Worm (Caenorhabditis elegans) whole organism, L2 larva: ENCODE results near the gene K03A11.5.
"Not testable (repeated sequence)": the region's sequence is repeated elsewhere in the genome, so short reads cannot be mapped to it uniquely, and the experiment has no call there.

Experiments
- C34F6.9 ChIP-seq: fragments of 150-350 bp; optimal IDR thresholded peaks from 2 replicates; lab custom pipeline; 2014; ENCODE audit warnings: missing biosample characterization, missing genetic modification characterization
- F13H6.1 ChIP-seq: sonication (generic microtip); optimal IDR thresholded peaks from 2 replicates; lab custom pipeline; 2016; ENCODE audit warnings: missing genetic modification characterization, missing compliant biosample characterization
- R02D3.7 ChIP-seq: fragments of 150-350 bp; optimal IDR thresholded peaks from 2 replicates; lab custom pipeline; 2014; ENCODE audit warnings: missing biosample characterization, missing genetic modification characterization
- Y55F3AM.14 ChIP-seq: fragments of 200-800 bp; sonication (Bioruptor generic); optimal IDR thresholded peaks from 2 replicates; lab custom pipeline; 2018; ENCODE audit warnings: mild to moderate bottlenecking, missing genetic modification characterization, missing compliant biosample characterization
- ZK546.5 ChIP-seq: sonication (generic microtip); optimal IDR thresholded peaks from 2 replicates; lab custom pipeline; 2017; ENCODE audit warnings: missing biosample characterization, missing genetic modification characterization
- alr-1 ChIP-seq: fragments of 150-350 bp; optimal IDR thresholded peaks from 2 replicates; lab custom pipeline; 2014; ENCODE audit warnings: missing biosample characterization, missing genetic modification characterization
- aly-2 ChIP-seq: fragments of 150-350 bp; optimal IDR thresholded peaks from 2 replicates; lab custom pipeline; 2014; ENCODE audit warnings: missing biosample characterization, missing genetic modification characterization
- blmp-1 ChIP-seq: sonication (generic microtip); optimal IDR thresholded peaks from 2 replicates; lab custom pipeline; 2017; ENCODE audit warnings: missing genetic modification characterization, mild to moderate bottlenecking, missing compliant biosample characterization, antibody characterized with exemption, moderate library complexity; ENCODE audit not compliant: insufficient read depth
- ceh-16 ChIP-seq: fragments of 150-350 bp; optimal IDR thresholded peaks from 2 replicates; lab custom pipeline; 2014; ENCODE audit warnings: missing biosample characterization, missing genetic modification characterization
- ceh-82 ChIP-seq: fragments of 150-350 bp; optimal IDR thresholded peaks from 2 replicates; lab custom pipeline; 2014; ENCODE audit warnings: missing biosample characterization, missing genetic modification characterization
- crh-2 ChIP-seq: sonication (generic microtip); optimal IDR thresholded peaks from 2 replicates; lab custom pipeline; 2017; ENCODE audit warnings: missing biosample characterization, missing genetic modification characterization
- dmd-4 ChIP-seq: sonication (generic microtip); optimal IDR thresholded peaks from 2 replicates; lab custom pipeline; 2017; ENCODE audit warnings: missing biosample characterization, missing genetic modification characterization
- egl-27 ChIP-seq: sonication (generic microtip); optimal IDR thresholded peaks from 3 replicates; lab custom pipeline; 2017; ENCODE audit warnings: missing biosample characterization, missing genetic modification reagents, missing genetic modification characterization
- elt-1 ChIP-seq: fragments of 150-350 bp; optimal IDR thresholded peaks from 2 replicates; lab custom pipeline; 2014; ENCODE audit warnings: missing biosample characterization, missing genetic modification characterization
- fos-1 ChIP-seq: fragments of 150-350 bp; optimal IDR thresholded peaks from 2 replicates; lab custom pipeline; 2014; ENCODE audit warnings: missing biosample characterization, missing genetic modification characterization
- gmeb-1 ChIP-seq: fragments of 150-350 bp; optimal IDR thresholded peaks from 2 replicates; lab custom pipeline; 2014; ENCODE audit warnings: missing biosample characterization, missing genetic modification characterization
- lin-11 ChIP-seq: fragments of 150-350 bp; sonication (generic microtip); optimal IDR thresholded peaks from 2 replicates; lab custom pipeline; 2014; ENCODE audit warnings: missing biosample characterization, missing genetic modification characterization, inconsistent platforms, mixed read lengths
- lin-13 ChIP-seq: fragments of 150-350 bp; optimal IDR thresholded peaks from 2 replicates; lab custom pipeline; 2014; ENCODE audit warnings: missing biosample characterization, missing genetic modification reagents, missing genetic modification characterization
- lin-39 ChIP-seq: fragments of 150-350 bp; optimal IDR thresholded peaks from 2 replicates; lab custom pipeline; 2014; ENCODE audit warnings: missing biosample characterization, missing genetic modification reagents, missing genetic modification characterization
- lsy-2 ChIP-seq, 2 experiments: fragments of 150-350 bp in 1 of 2; sonication (generic microtip) in 1 of 2; optimal IDR thresholded peaks; 2 replicates each; lab custom pipeline; 2014 to 2017; ENCODE audit warnings: missing biosample characterization in 2 of 2, missing genetic modification characterization in 2 of 2
- mab-5 ChIP-seq: fragments of 150-350 bp; optimal IDR thresholded peaks from 2 replicates; lab custom pipeline; 2014; ENCODE audit warnings: missing biosample characterization, missing genetic modification characterization
- mbf-1 ChIP-seq: sonication (generic microtip); optimal IDR thresholded peaks from 2 replicates; lab custom pipeline; 2017; ENCODE audit warnings: missing biosample characterization, missing genetic modification characterization
- mdl-1 ChIP-seq, 2 experiments: fragments of 150-350 bp in 1 of 2; sonication (generic microtip) in 1 of 2; optimal IDR thresholded peaks; 2 replicates each; lab custom pipeline; 2017; ENCODE audit warnings: missing biosample characterization in 2 of 2, missing genetic modification characterization in 2 of 2
- nhr-10 ChIP-seq: sonication (generic microtip); optimal IDR thresholded peaks from 2 replicates; lab custom pipeline; 2017; ENCODE audit warnings: missing biosample characterization, missing genetic modification characterization
- nhr-11 ChIP-seq: fragments of 150-350 bp; optimal IDR thresholded peaks from 2 replicates; lab custom pipeline; 2014; ENCODE audit warnings: missing biosample characterization, missing genetic modification characterization
- nhr-129 ChIP-seq: fragments of 150-350 bp; optimal IDR thresholded peaks from 2 replicates; lab custom pipeline; 2014; ENCODE audit warnings: missing biosample characterization, missing genetic modification characterization
- nhr-21 ChIP-seq: fragments of 150-350 bp; optimal IDR thresholded peaks from 2 replicates; lab custom pipeline; 2014; ENCODE audit warnings: missing biosample characterization, missing genetic modification characterization
- nhr-23 ChIP-seq: fragments of 150-350 bp; optimal IDR thresholded peaks from 2 replicates; lab custom pipeline; 2014; ENCODE audit warnings: missing biosample characterization, missing genetic modification reagents, missing genetic modification characterization
- nhr-237 ChIP-seq: fragments of 150-350 bp; optimal IDR thresholded peaks from 2 replicates; lab custom pipeline; 2014; ENCODE audit warnings: missing biosample characterization, missing genetic modification characterization
- nhr-6 ChIP-seq: fragments of 150-350 bp; optimal IDR thresholded peaks from 2 replicates; lab custom pipeline; 2014; ENCODE audit warnings: missing biosample characterization, missing genetic modification characterization
- nhr-77 ChIP-seq: fragments of 150-350 bp; optimal IDR thresholded peaks from 2 replicates; lab custom pipeline; 2014; ENCODE audit warnings: missing biosample characterization, missing genetic modification characterization
- sem-4 ChIP-seq: fragments of 150-350 bp; optimal IDR thresholded peaks from 2 replicates; lab custom pipeline; 2014; ENCODE audit warnings: missing biosample characterization, missing genetic modification reagents, missing genetic modification characterization
- skn-1 ChIP-seq: sonication (generic microtip); optimal IDR thresholded peaks from 2 replicates; lab custom pipeline; 2017; ENCODE audit warnings: missing biosample characterization, missing genetic modification characterization
- sma-3 ChIP-seq: sonication (generic microtip); optimal IDR thresholded peaks from 2 replicates; lab custom pipeline; 2016; ENCODE audit warnings: missing genetic modification reagents, missing genetic modification characterization, missing compliant biosample characterization
- sma-9 ChIP-seq, 2 experiments: fragments of 150-350 bp in 1 of 2; sonication (generic microtip) in 1 of 2; optimal IDR thresholded peaks; 2 replicates each; lab custom pipeline; 2014 to 2016; ENCODE audit warnings: missing genetic modification characterization in 2 of 2, mild to moderate bottlenecking in 1 of 2, missing biosample characterization in 1 of 2, missing compliant biosample characterization in 1 of 2, missing genetic modification reagents in 1 of 2, moderate library complexity in 1 of 2
- unc-39 ChIP-seq: fragments of 150-350 bp; optimal IDR thresholded peaks from 2 replicates; lab custom pipeline; 2014; ENCODE audit warnings: missing biosample characterization, missing genetic modification characterization
- unc-55 ChIP-seq: fragments of 150-350 bp; sonication (generic microtip); optimal IDR thresholded peaks from 3 replicates; lab custom pipeline; 2014; ENCODE audit warnings: missing biosample characterization, missing genetic modification reagents, missing genetic modification characterization
- zag-1 ChIP-seq: fragments of 150-350 bp; optimal IDR thresholded peaks from 2 replicates; lab custom pipeline; 2014; ENCODE audit warnings: missing biosample characterization, missing genetic modification characterization
- ztf-1 ChIP-seq: fragments of 200-800 bp; sonication (Bioruptor generic); conservative IDR thresholded peaks from 2 replicates; pipeline ENCODE4 v1.3.6; 2022; ENCODE audit warnings: missing genetic modification characterization, missing compliant biosample characterization
- ztf-11 ChIP-seq: sonication (generic microtip); optimal IDR thresholded peaks from 2 replicates; lab custom pipeline; 2017; ENCODE audit warnings: missing biosample characterization, missing genetic modification characterization
- ztf-4 ChIP-seq: fragments of 150-350 bp; optimal IDR thresholded peaks from 2 replicates; lab custom pipeline; 2014; ENCODE audit warnings: missing biosample characterization, missing genetic modification characterization

K03A11.5 gene

ce11 chrX:13034333-13034732, 29.0 kb upstream of the K03A11.5 start:
- TF ChIP-seq unc-55 = no peak
- no peak for TF ChIP-seq nhr-237
- TF ChIP-seq ceh-82 (tag; lab: Kevin White, UChicago) = no peak
- TF ChIP-seq nhr-21 (tag; lab: Kevin White, UChicago) = no peak
- no peak for TF ChIP-seq blmp-1 (tag; lab: Kevin White, UChicago)
- no peak for TF ChIP-seq ZK546.5
- no peak for TF ChIP-seq nhr-77 (tag; lab: Kevin White, UChicago)
- TF ChIP-seq Y55F3AM.14 (GFP tag; lab: Kevin White, UChicago) = no peak
- TF ChIP-seq ztf-11 (tag; lab: Kevin White, UChicago) = no peak
- no peak for TF ChIP-seq mab-5 (tag; lab: Kevin White, UChicago)
- no peak for TF ChIP-seq C34F6.9
- no peak for TF ChIP-seq skn-1 (tag; lab: Kevin White, UChicago)
- no peak for TF ChIP-seq nhr-6 (tag; lab: Kevin White, UChicago)
- TF ChIP-seq crh-2 (tag; lab: Kevin White, UChicago) = no peak
- TF ChIP-seq elt-1 (tag; lab: Kevin White, UChicago) = no peak
- TF ChIP-seq ztf-1 = no peak
- no peak for TF ChIP-seq dmd-4 (tag; lab: Kevin White, UChicago)
- TF ChIP-seq R02D3.7 (tag; lab: Kevin White, UChicago) = no peak

- TF ChIP-seq lin-13 (GFP tag; lab: Kevin White, UChicago) (no peak), ztf-11 (tag; lab: Kevin White, UChicago) (no peak), gmeb-1 (tag; lab: Kevin White, UChicago) (peak; percentile 1), unc-39 (tag; lab: Kevin White, UChicago) (no peak), sma-9 (GFP tag; optimal IDR thresholded peaks at IDR 0.05; lab: Kevin White, UChicago) (peak; percentile 21), sma-9 (tag; optimal IDR thresholded peaks at IDR 0.05; lab: Kevin White, UChicago) (no peak), egl-27 (tag; lab: Kevin White, UChicago) (peak; percentile 29), lsy-2 (tag; optimal IDR thresholded peaks at IDR 0.05; lab: Kevin White, UChicago) (peak in 1 of 2 experiments; percentile 17), sma-3 (GFP tag; lab: Kevin White, UChicago) (peak; percentile 47), F13H6.1 (tag; lab: Kevin White, UChicago) (peak; percentile 17), nhr-129 (tag; lab: Kevin White, UChicago) (peak; percentile 29), nhr-237 (no peak), C34F6.9 (peak; percentile 1), fos-1 (tag; lab: Kevin White, UChicago) (peak; percentile 31), nhr-21 (tag; lab: Kevin White, UChicago) (peak; percentile 30)
These were observed 24.5 kb upstream of the K03A11.5 start for ce11 chrX:13038791-13039190.

ce11 chrX:13041830-13042229, 21.5 kb upstream of the K03A11.5 start:
- TF ChIP-seq F13H6.1 (tag; lab: Kevin White, UChicago) (no peak), ztf-4 (tag; lab: Kevin White, UChicago) (no peak), nhr-23 (tag; lab: Kevin White, UChicago) (no peak), alr-1 (no peak), sem-4 (no peak), sma-3 (GFP tag; lab: Kevin White, UChicago) (no peak), Y55F3AM.14 (GFP tag; lab: Kevin White, UChicago) (no peak), skn-1 (tag; lab: Kevin White, UChicago) (no peak), egl-27 (tag; lab: Kevin White, UChicago) (no peak), ceh-82 (tag; lab: Kevin White, UChicago) (no peak), ztf-1 (no peak), aly-2 (no peak), nhr-6 (tag; lab: Kevin White, UChicago) (no peak), fos-1 (tag; lab: Kevin White, UChicago) (no peak), mdl-1 (tag; optimal IDR thresholded peaks at IDR 0.05; lab: Kevin White, UChicago) (no peak), lin-11 (tag; lab: Kevin White, UChicago) (no peak), nhr-77 (tag; lab: Kevin White, UChicago) (no peak)

- TF ChIP-seq sem-4 = peak; percentile 69
- TF ChIP-seq ztf-4 (tag; lab: Kevin White, UChicago) = peak; percentile 71
- TF ChIP-seq nhr-129 (tag; lab: Kevin White, UChicago) = peak; percentile 92
- TF ChIP-seq skn-1 (tag; lab: Kevin White, UChicago) = peak; percentile 42
- peak; percentile 23 for TF ChIP-seq blmp-1 (tag; lab: Kevin White, UChicago)
- peak; percentile 39 for TF ChIP-seq ceh-16
- peak; percentile 77 for TF ChIP-seq gmeb-1 (tag; lab: Kevin White, UChicago)
- peak; percentile 80 for TF ChIP-seq C34F6.9
- TF ChIP-seq lsy-2 (tag; optimal IDR thresholded peaks at IDR 0.05; lab: Kevin White, UChicago) = peak; percentile 69 to 81
- peak; percentile 81 for TF ChIP-seq egl-27 (tag; lab: Kevin White, UChicago)
- peak; percentile 8 for TF ChIP-seq lin-39 (tag; lab: Kevin White, UChicago)
- TF ChIP-seq crh-2 (tag; lab: Kevin White, UChicago) = peak; percentile 84
- peak; percentile 84 for TF ChIP-seq F13H6.1 (tag; lab: Kevin White, UChicago)
- peak; percentile 38 for TF ChIP-seq mbf-1 (tag; lab: Kevin White, UChicago)
- peak; percentile 67 for TF ChIP-seq nhr-11
- peak; percentile 86 for TF ChIP-seq sma-3 (GFP tag; lab: Kevin White, UChicago)
- peak; percentile 48 for TF ChIP-seq mab-5 (tag; lab: Kevin White, UChicago)
- TF ChIP-seq mdl-1 (tag; optimal IDR thresholded peaks at IDR 0.05; lab: Kevin White, UChicago) = peak in 1 of 2 experiments; percentile 26
- TF ChIP-seq nhr-10 (tag; lab: Kevin White, UChicago) = peak; percentile 40
- TF ChIP-seq lin-11 (tag; lab: Kevin White, UChicago) = peak; percentile 85
- peak; percentile 43 for TF ChIP-seq ztf-11 (tag; lab: Kevin White, UChicago)
- peak; percentile 84 for TF ChIP-seq fos-1 (tag; lab: Kevin White, UChicago)
- peak; percentile 86 for TF ChIP-seq nhr-21 (tag; lab: Kevin White, UChicago)
- TF ChIP-seq unc-55 = peak; percentile 93
- TF ChIP-seq sma-9 (GFP tag; optimal IDR thresholded peaks at IDR 0.05; lab: Kevin White, UChicago) = peak; percentile 91
- not testable (repeated sequence) for TF ChIP-seq sma-9 (tag; optimal IDR thresholded peaks at IDR 0.05; lab: Kevin White, UChicago)
- TF ChIP-seq Y55F3AM.14 (GFP tag; lab: Kevin White, UChicago) = peak; percentile 66
- peak; percentile 90 for TF ChIP-seq lin-13 (GFP tag; lab: Kevin White, UChicago)
- peak; percentile 76 for TF ChIP-seq zag-1 (tag; lab: Kevin White, UChicago)
- TF ChIP-seq nhr-6 (tag; lab: Kevin White, UChicago) = peak; percentile 55
These were observed 17.0 kb upstream of the K03A11.5 start for ce11 chrX:13046324-13046723.
